Worm (Caenorhabditis elegans) whole organism, early embryonic: ENCODE measurements around the gene C05C8.1.

Experiments
- B0310.2 ChIP-seq: sonication (generic microtip); optimal IDR thresholded peaks from 2 replicates; lab custom pipeline; 2016; ENCODE audit warnings: mild to moderate bottlenecking, missing genetic modification characterization, missing compliant biosample characterization
- F13C5.2 ChIP-seq: sonication (generic microtip); optimal IDR thresholded peaks from 2 replicates; lab custom pipeline; 2017; ENCODE audit warnings: mild to moderate bottlenecking, missing genetic modification characterization, inconsistent platforms, missing compliant biosample characterization
- aly-1 ChIP-seq: sonication (generic microtip); optimal IDR thresholded peaks from 2 replicates; lab custom pipeline; 2016; ENCODE audit warnings: missing genetic modification characterization, missing compliant biosample characterization
- ama-1 ChIP-seq: fragments of 150-350 bp; optimal IDR thresholded peaks from 2 replicates; lab custom pipeline; 2014
- ceh-13 ChIP-seq: fragments of 200-800 bp; sonication (Bioruptor generic); optimal IDR thresholded peaks from 2 replicates; lab custom pipeline; 2018; ENCODE audit warnings: mild to moderate bottlenecking, missing genetic modification characterization, missing compliant biosample characterization
- ceh-36 ChIP-seq: sonication (generic microtip); optimal IDR thresholded peaks from 2 replicates; lab custom pipeline; 2016; ENCODE audit warnings: missing genetic modification characterization, inconsistent platforms, missing compliant biosample characterization
- ets-7 ChIP-seq: sonication (generic microtip); optimal IDR thresholded peaks from 2 replicates; lab custom pipeline; 2016; ENCODE audit warnings: missing genotype, missing genetic modification characterization, missing compliant biosample characterization
- flt-1 ChIP-seq: fragments of 200-800 bp; sonication (Bioruptor generic); IDR thresholded peaks from 2 replicates; pipeline ENCODE4 v1.3.6; 2022; ENCODE audit warnings: missing genetic modification characterization, missing compliant biosample characterization
- hmbx-1 ChIP-seq: sonication (generic microtip); optimal IDR thresholded peaks from 2 replicates; lab custom pipeline; 2016; ENCODE audit warnings: mild to moderate bottlenecking, missing genetic modification characterization, missing compliant biosample characterization
- hmg-4 ChIP-seq: fragments of 200-800 bp; sonication (Bioruptor generic); optimal IDR thresholded peaks from 2 replicates; lab custom pipeline; 2018; ENCODE audit warnings: mild to moderate bottlenecking, missing genetic modification characterization, missing compliant biosample characterization
- hnd-1 ChIP-seq: sonication (generic microtip); optimal IDR thresholded peaks from 2 replicates; lab custom pipeline; 2016; ENCODE audit warnings: missing genetic modification characterization, missing compliant biosample characterization
- pes-1 ChIP-seq: fragments of 200-800 bp; sonication (Bioruptor generic); IDR thresholded peaks from 2 replicates; pipeline ENCODE4 v1.3.6; 2022; ENCODE audit warnings: missing genetic modification reagents, missing genetic modification characterization, missing compliant biosample characterization
- scrt-1 ChIP-seq: fragments of 200-800 bp; sonication (Bioruptor generic); IDR thresholded peaks from 2 replicates; pipeline ENCODE4 v1.3.6; 2022; ENCODE audit warnings: missing genetic modification characterization, missing compliant biosample characterization
- sea-1 ChIP-seq: fragments of 200-800 bp; sonication (Bioruptor generic); conservative IDR thresholded peaks from 2 replicates; pipeline ENCODE4 v1.3.6; 2022; ENCODE audit warnings: missing genetic modification characterization, missing compliant biosample characterization
- tbx-11 ChIP-seq: fragments of 200-800 bp; sonication (Bioruptor generic); IDR thresholded peaks from 2 replicates; pipeline ENCODE4 v1.3.6; 2022; ENCODE audit warnings: missing genetic modification characterization, missing compliant biosample characterization
- tbx-37 ChIP-seq: fragments of 200-800 bp; sonication (Bioruptor generic); conservative IDR thresholded peaks from 2 replicates; pipeline ENCODE4 v1.3.6; 2022; ENCODE audit warnings: missing genetic modification reagents, missing genetic modification characterization, missing compliant biosample characterization
- tra-4 ChIP-seq: sonication (generic microtip); optimal IDR thresholded peaks from 2 replicates; lab custom pipeline; 2017; ENCODE audit warnings: missing genetic modification characterization, missing compliant biosample characterization

C05C8.1 gene

ce11 chrV:7266021-7266420 is 26.4 kb downstream of the C05C8.1 start, which contains the start of gene C13A2.7:
Gene C13A2.7, plus strand, starts transcription at chrV:7266321.
- no peak for TF ChIP-seq B0310.2 (tag; lab: Kevin White, UChicago)
- no peak for TF ChIP-seq ceh-13 (GFP tag; lab: Kevin White, UChicago)
- TF ChIP-seq hmbx-1 = no peak
- TF ChIP-seq ceh-36 (tag; lab: Kevin White, UChicago) = no peak
- TF ChIP-seq tbx-11 (GFP tag; lab: Robert Waterston, UW) = no peak
- TF ChIP-seq ama-1 (lab: Kevin White, UChicago) = no peak
- no peak for TF ChIP-seq tbx-37 (GFP tag; lab: Robert Waterston, UW)
- no peak for TF ChIP-seq sea-1 (GFP tag; lab: Robert Waterston, UW)
- no peak for TF ChIP-seq hmg-4 (GFP tag; lab: Kevin White, UChicago)
- TF ChIP-seq pes-1 (GFP tag; lab: Robert Waterston, UW) = no peak
- TF ChIP-seq hnd-1 (tag; lab: Kevin White, UChicago) = no peak
- no peak for TF ChIP-seq ets-7 (tag; lab: Kevin White, UChicago)
- no peak for TF ChIP-seq scrt-1 (GFP tag; lab: Robert Waterston, UW)
- no peak for TF ChIP-seq aly-1

ce11 chrV:7269399-7269798 is 29.8 kb downstream of the C05C8.1 start, which contains the start of gene C13A2.6:
Gene C13A2.6, plus strand, starts transcription at chrV:7269699.
- TF ChIP-seq hmbx-1 = no peak
- TF ChIP-seq hmg-4 (GFP tag; lab: Kevin White, UChicago) = no peak
- TF ChIP-seq pes-1 (GFP tag; lab: Robert Waterston, UW) = no peak
- TF ChIP-seq tra-4 (tag; lab: Kevin White, UChicago) = no peak
- no peak for TF ChIP-seq ceh-13 (GFP tag; lab: Kevin White, UChicago)
- TF ChIP-seq scrt-1 (GFP tag; lab: Robert Waterston, UW) = no peak
- no peak for TF ChIP-seq sea-1 (GFP tag; lab: Robert Waterston, UW)
- TF ChIP-seq ama-1 (lab: Kevin White, UChicago) = no peak
- no peak for TF ChIP-seq flt-1 (GFP tag; lab: Robert Waterston, UW)
- TF ChIP-seq ceh-36 (tag; lab: Kevin White, UChicago) = no peak
- TF ChIP-seq F13C5.2 = no peak
- no peak for TF ChIP-seq ets-7 (tag; lab: Kevin White, UChicago)
- TF ChIP-seq tbx-37 (GFP tag; lab: Robert Waterston, UW) = no peak
- no peak for TF ChIP-seq tbx-11 (GFP tag; lab: Robert Waterston, UW)
- no peak for TF ChIP-seq hnd-1 (tag; lab: Kevin White, UChicago)
- no peak for TF ChIP-seq B0310.2 (tag; lab: Kevin White, UChicago)
- TF ChIP-seq aly-1 = no peak

ce11 chrV:7274992-7275391 is 35.4 kb downstream of the C05C8.1 start, which contains the start of gene C13A2.10:
Gene C13A2.10, minus strand, starts transcription at chrV:7275092.
- no peak for TF ChIP-seq ceh-36 (tag; lab: Kevin White, UChicago)
- no peak for TF ChIP-seq sea-1 (GFP tag; lab: Robert Waterston, UW)
- TF ChIP-seq ama-1 (lab: Kevin White, UChicago) = no peak
- no peak for TF ChIP-seq flt-1 (GFP tag; lab: Robert Waterston, UW)
- TF ChIP-seq hmg-4 (GFP tag; lab: Kevin White, UChicago) = no peak
- TF ChIP-seq tra-4 (tag; lab: Kevin White, UChicago) = no peak
- no peak for TF ChIP-seq hnd-1 (tag; lab: Kevin White, UChicago)
- no peak for TF ChIP-seq F13C5.2
- TF ChIP-seq pes-1 (GFP tag; lab: Robert Waterston, UW) = no peak
- no peak for TF ChIP-seq hmbx-1
- TF ChIP-seq scrt-1 (GFP tag; lab: Robert Waterston, UW) = no peak
- TF ChIP-seq ceh-13 (GFP tag; lab: Kevin White, UChicago) = no peak
- TF ChIP-seq tbx-11 (GFP tag; lab: Robert Waterston, UW) = no peak
- no peak for TF ChIP-seq B0310.2 (tag; lab: Kevin White, UChicago)
- no peak for TF ChIP-seq tbx-37 (GFP tag; lab: Robert Waterston, UW)
- no peak for TF ChIP-seq ets-7 (tag; lab: Kevin White, UChicago)
- no peak for TF ChIP-seq aly-1

ce11 chrV:7275491-7275890 is 35.9 kb downstream of the C05C8.1 start, which contains the start of gene C13A2.5:
Gene C13A2.5, plus strand, starts transcription at chrV:7275791.
- TF ChIP-seq B0310.2 (tag; lab: Kevin White, UChicago) = no peak
- no peak for TF ChIP-seq ets-7 (tag; lab: Kevin White, UChicago)
- TF ChIP-seq pes-1 (GFP tag; lab: Robert Waterston, UW) = no peak
- TF ChIP-seq ceh-36 (tag; lab: Kevin White, UChicago) = no peak
- TF ChIP-seq tra-4 (tag; lab: Kevin White, UChicago) = no peak
- TF ChIP-seq sea-1 (GFP tag; lab: Robert Waterston, UW) = no peak
- TF ChIP-seq hnd-1 (tag; lab: Kevin White, UChicago) = no peak
- no peak for TF ChIP-seq tbx-37 (GFP tag; lab: Robert Waterston, UW)
- no peak for TF ChIP-seq scrt-1 (GFP tag; lab: Robert Waterston, UW)
- no peak for TF ChIP-seq aly-1
- TF ChIP-seq ceh-13 (GFP tag; lab: Kevin White, UChicago) = no peak
- no peak for TF ChIP-seq tbx-11 (GFP tag; lab: Robert Waterston, UW)
- TF ChIP-seq ama-1 (lab: Kevin White, UChicago) = no peak
- no peak for TF ChIP-seq hmg-4 (GFP tag; lab: Kevin White, UChicago)
- no peak for TF ChIP-seq flt-1 (GFP tag; lab: Robert Waterston, UW)
- TF ChIP-seq F13C5.2 = no peak
- no peak for TF ChIP-seq hmbx-1

- TF ChIP-seq aly-1 (no peak), ets-7 (tag; lab: Kevin White, UChicago) (no peak), ama-1 (lab: Kevin White, UChicago) (no peak), F13C5.2 (no peak), B0310.2 (tag; lab: Kevin White, UChicago) (no peak), tra-4 (tag; lab: Kevin White, UChicago) (no peak), hmbx-1 (no peak), scrt-1 (GFP tag; lab: Robert Waterston, UW) (no peak), hmg-4 (GFP tag; lab: Kevin White, UChicago) (no peak), tbx-37 (GFP tag; lab: Robert Waterston, UW) (no peak), flt-1 (GFP tag; lab: Robert Waterston, UW) (no peak), sea-1 (GFP tag; lab: Robert Waterston, UW) (no peak), tbx-11 (GFP tag; lab: Robert Waterston, UW) (no peak), ceh-13 (GFP tag; lab: Kevin White, UChicago) (no peak), pes-1 (GFP tag; lab: Robert Waterston, UW) (no peak), ceh-36 (tag; lab: Kevin White, UChicago) (no peak), hnd-1 (tag; lab: Kevin White, UChicago) (no peak)
Measured at ce11 chrV:7279090-7279489, 39.5 kb downstream of the C05C8.1 start, which contains the start of gene C13A2.4. Gene C13A2.4, plus strand, starts transcription at chrV:7279390.

- TF ChIP-seq tra-4 (tag; lab: Kevin White, UChicago) (no peak), ceh-13 (GFP tag; lab: Kevin White, UChicago) (no peak), pes-1 (GFP tag; lab: Robert Waterston, UW) (no peak), F13C5.2 (no peak), tbx-37 (GFP tag; lab: Robert Waterston, UW) (no peak), hnd-1 (tag; lab: Kevin White, UChicago) (no peak), hmg-4 (GFP tag; lab: Kevin White, UChicago) (no peak), scrt-1 (GFP tag; lab: Robert Waterston, UW) (no peak), ama-1 (lab: Kevin White, UChicago) (no peak), B0310.2 (tag; lab: Kevin White, UChicago) (no peak), ets-7 (tag; lab: Kevin White, UChicago) (no peak), hmbx-1 (no peak), sea-1 (GFP tag; lab: Robert Waterston, UW) (no peak), ceh-36 (tag; lab: Kevin White, UChicago) (no peak), aly-1 (no peak)
Measured at ce11 chrV:7282037-7282436, 42.5 kb downstream of the C05C8.1 start, which contains the start of gene C13A2.3. Gene C13A2.3, plus strand, starts transcription at chrV:7282337.
